Fruit fly (Drosophila melanogaster) whole organism, prepupa: Measurements from ENCODE around the gene Cox17.
A peak's percentile ranks its signal among the peaks of the same experiment; 100 is the strongest.

ENCODE experiments used
- Blimp-1 ChIP-seq: fragments of 200-800 bp; sonication (Bioruptor generic); optimal IDR thresholded peaks from 3 replicates; lab custom pipeline; 2017; ENCODE audit warnings: missing biosample characterization, missing genetic modification characterization, mild to moderate bottlenecking, moderate library complexity, missing genetic modification reagents
- CG10669 ChIP-seq: fragments of 200-800 bp; sonication (Bioruptor generic); optimal IDR thresholded peaks from 3 replicates; lab custom pipeline; 2018; ENCODE audit warnings: missing biosample characterization, mild to moderate bottlenecking, missing genetic modification characterization, moderate library complexity
- CG11294 ChIP-seq: fragments of 200-800 bp; sonication (Bioruptor generic); IDR thresholded peaks from 2 replicates; pipeline ENCODE4 v1.3.6; 2022; ENCODE audit warnings: missing biosample characterization, missing genetic modification characterization
- CG11762 ChIP-seq: fragments of 200-800 bp; sonication (Bioruptor generic); optimal IDR thresholded peaks from 3 replicates; lab custom pipeline; 2016; ENCODE audit warnings: missing biosample characterization, missing genetic modification characterization; ENCODE audit not compliant: insufficient read depth
- CG11902 ChIP-seq: fragments of 200-800 bp; sonication (Bioruptor generic); optimal IDR thresholded peaks from 3 replicates; lab custom pipeline; 2016; ENCODE audit warnings: missing biosample characterization, missing genetic modification characterization
- CG15336 ChIP-seq: fragments of 200-800 bp; sonication (Bioruptor generic); IDR thresholded peaks from 2 replicates; pipeline ENCODE4 v1.3.6; 2022; ENCODE audit warnings: missing biosample characterization, missing genetic modification characterization
- CG1621 ChIP-seq: fragments of 200-800 bp; sonication (Bioruptor generic); optimal IDR thresholded peaks from 3 replicates; lab custom pipeline; 2018; ENCODE audit warnings: missing biosample characterization, mild to moderate bottlenecking, missing genetic modification characterization
- CG16779 ChIP-seq: fragments of 200-800 bp; sonication (Bioruptor generic); optimal IDR thresholded peaks from 3 replicates; lab custom pipeline; 2017; ENCODE audit warnings: missing biosample characterization, mild to moderate bottlenecking, missing genetic modification characterization
- CG3032 ChIP-seq: fragments of 200-800 bp; optimal IDR thresholded peaks from 2 replicates; lab custom pipeline; 2019; ENCODE audit warnings: missing biosample characterization, mild to moderate bottlenecking, missing genetic modification characterization, moderate library complexity
- CG32006 ChIP-seq: fragments of 200-800 bp; sonication (Bioruptor generic); optimal IDR thresholded peaks from 3 replicates; lab custom pipeline; 2017; ENCODE audit warnings: missing biosample characterization, mild to moderate bottlenecking, missing genetic modification characterization
- CG34406 ChIP-seq: fragments of 200-800 bp; sonication (Bioruptor generic); optimal IDR thresholded peaks from 3 replicates; lab custom pipeline; 2016; ENCODE audit warnings: missing biosample characterization, missing genetic modification characterization
- CG3919 ChIP-seq: fragments of 200-800 bp; sonication (Bioruptor generic); optimal IDR thresholded peaks from 3 replicates; lab custom pipeline; 2016; ENCODE audit warnings: missing biosample characterization, missing genetic modification characterization
- CG4318 ChIP-seq: fragments of 200-800 bp; sonication (Bioruptor generic); optimal IDR thresholded peaks from 3 replicates; lab custom pipeline; 2017; ENCODE audit warnings: missing biosample characterization, mild to moderate bottlenecking, missing genetic modification characterization
- CG6163 ChIP-seq: fragments of 200-800 bp; sonication (Bioruptor generic); IDR thresholded peaks from 3 replicates; pipeline ENCODE4 v1.3.6; 2022; ENCODE audit warnings: missing biosample characterization, missing genetic modification characterization
- CG6808 ChIP-seq: fragments of 200-800 bp; sonication (Bioruptor generic); optimal IDR thresholded peaks from 3 replicates; lab custom pipeline; 2017; ENCODE audit warnings: missing biosample characterization, missing genetic modification characterization, mild to moderate bottlenecking, moderate library complexity, missing genetic modification reagents
- CG6854 ChIP-seq: fragments of 200-800 bp; sonication (Bioruptor generic); optimal IDR thresholded peaks from 2 replicates; lab custom pipeline; 2017; ENCODE audit warnings: missing biosample characterization, mild to moderate bottlenecking, missing genetic modification characterization
- CG7368 ChIP-seq: fragments of 200-800 bp; sonication (Bioruptor generic); optimal IDR thresholded peaks from 3 replicates; lab custom pipeline; 2016; ENCODE audit warnings: missing biosample characterization, missing genetic modification characterization
- CG8119 ChIP-seq: fragments of 200-800 bp; sonication (Bioruptor generic); IDR thresholded peaks from 3 replicates; pipeline ENCODE4 v1.3.6; 2022; ENCODE audit warnings: missing biosample characterization, missing genetic modification characterization
- CG8319 ChIP-seq: fragments of 200-800 bp; sonication (Bioruptor generic); optimal IDR thresholded peaks from 3 replicates; lab custom pipeline; 2016; ENCODE audit warnings: missing biosample characterization, missing genetic modification characterization
- CG9139 ChIP-seq: fragments of 200-800 bp; sonication (Bioruptor generic); optimal IDR thresholded peaks from 3 replicates; lab custom pipeline; 2017; ENCODE audit warnings: missing biosample characterization, mild to moderate bottlenecking, missing genetic modification characterization
- Eip78C ChIP-seq: fragments of 200-800 bp; sonication (Bioruptor generic); peaks from one replicate; lab custom pipeline; 2016; ENCODE audit warnings: missing biosample characterization, missing genetic modification characterization
- Eip93F ChIP-seq: fragments of 200-800 bp; sonication (Bioruptor generic); optimal IDR thresholded peaks from 2 replicates; lab custom pipeline; 2016; ENCODE audit warnings: missing biosample characterization, mild to moderate bottlenecking, missing genetic modification characterization
- Ets21C ChIP-seq: fragments of 200-800 bp; sonication (Bioruptor generic); optimal IDR thresholded peaks from 3 replicates; lab custom pipeline; 2016; ENCODE audit warnings: missing biosample characterization, missing genetic modification characterization
- Ets96B ChIP-seq: fragments of 200-800 bp; optimal IDR thresholded peaks from 2 replicates; lab custom pipeline; 2019; ENCODE audit warnings: missing biosample characterization, mild to moderate bottlenecking, missing genetic modification characterization, moderate library complexity
- Gug ChIP-seq: fragments of 200-800 bp; sonication (Bioruptor generic); IDR thresholded peaks from 2 replicates; pipeline ENCODE4 v1.3.6; 2022; ENCODE audit warnings: missing biosample characterization, missing genetic modification characterization
- Hr38 ChIP-seq: sonication (Bioruptor generic); optimal IDR thresholded peaks from 2 replicates; lab custom pipeline; 2016; ENCODE audit warnings: missing biosample characterization, missing genetic modification characterization
- Hr39 ChIP-seq: fragments of 200-800 bp; sonication (Bioruptor generic); optimal IDR thresholded peaks from 2 replicates; lab custom pipeline; 2016; ENCODE audit warnings: missing biosample characterization, missing genetic modification characterization
- Hr4 ChIP-seq: fragments of 200-800 bp; sonication (Bioruptor generic); optimal IDR thresholded peaks from 3 replicates; lab custom pipeline; 2016; ENCODE audit warnings: missing biosample characterization, missing genetic modification characterization
- Lpt ChIP-seq: fragments of 200-800 bp; sonication (Bioruptor generic); optimal IDR thresholded peaks from 3 replicates; lab custom pipeline; 2016; ENCODE audit warnings: missing biosample characterization, missing genetic modification characterization
- Met ChIP-seq: fragments of 200-800 bp; sonication (Bioruptor generic); optimal IDR thresholded peaks from 3 replicates; lab custom pipeline; 2016; ENCODE audit warnings: missing biosample characterization, missing genetic modification characterization
- OdsH ChIP-seq: fragments of 200-800 bp; sonication (Bioruptor generic); optimal IDR thresholded peaks from 3 replicates; lab custom pipeline; 2016; ENCODE audit warnings: missing biosample characterization, missing genetic modification characterization
- Smox ChIP-seq: fragments of 200-800 bp; sonication (Bioruptor generic); optimal IDR thresholded peaks from 3 replicates; lab custom pipeline; 2016; ENCODE audit warnings: missing biosample characterization, missing genetic modification characterization
- Sox102F ChIP-seq: fragments of 200-800 bp; sonication (Bioruptor generic); optimal IDR thresholded peaks from 2 replicates; lab custom pipeline; 2016; ENCODE audit warnings: missing biosample characterization, mild to moderate bottlenecking, missing genetic modification characterization
- Sox14 ChIP-seq: fragments of 200-800 bp; sonication (Bioruptor generic); optimal IDR thresholded peaks from 3 replicates; lab custom pipeline; 2016; ENCODE audit warnings: missing biosample characterization, missing genetic modification characterization
- Sox15 ChIP-seq: fragments of 200-800 bp; sonication (Bioruptor generic); optimal IDR thresholded peaks from 3 replicates; lab custom pipeline; 2016; ENCODE audit warnings: missing biosample characterization, missing genetic modification characterization
- achi ChIP-seq: fragments of 200-800 bp; sonication (Bioruptor generic); optimal IDR thresholded peaks from 3 replicates; lab custom pipeline; 2016; ENCODE audit warnings: missing biosample characterization, missing genetic modification characterization
- cyc ChIP-seq: fragments of 200-800 bp; sonication (Bioruptor generic); optimal IDR thresholded peaks from 3 replicates; lab custom pipeline; 2016; ENCODE audit warnings: missing biosample characterization, missing genetic modification characterization
- dac ChIP-seq: fragments of 200-800 bp; sonication (Bioruptor generic); optimal IDR thresholded peaks from 2 replicates; lab custom pipeline; 2017; ENCODE audit warnings: missing biosample characterization, mild to moderate bottlenecking, missing genetic modification characterization
- eg ChIP-seq: fragments of 200-800 bp; sonication (Bioruptor generic); IDR thresholded peaks from 3 replicates; pipeline ENCODE4 v1.3.6; 2022; ENCODE audit warnings: missing biosample characterization, missing genetic modification characterization
- esn ChIP-seq: fragments of 200-800 bp; sonication (Bioruptor generic); optimal IDR thresholded peaks from 2 replicates; lab custom pipeline; 2016; ENCODE audit warnings: missing biosample characterization, mild to moderate bottlenecking, missing genetic modification characterization, moderate library complexity
- fd59A ChIP-seq: fragments of 200-800 bp; sonication (Bioruptor generic); optimal IDR thresholded peaks from 2 replicates; lab custom pipeline; 2017; ENCODE audit warnings: missing biosample characterization, mild to moderate bottlenecking, missing genetic modification characterization, missing genetic modification reagents
- fd85E ChIP-seq: fragments of 200-800 bp; sonication (Bioruptor generic); optimal IDR thresholded peaks from 3 replicates; lab custom pipeline; 2016; ENCODE audit warnings: missing biosample characterization, missing genetic modification characterization
- lz ChIP-seq: fragments of 200-800 bp; sonication (Bioruptor generic); optimal IDR thresholded peaks from 3 replicates; lab custom pipeline; 2016; ENCODE audit warnings: missing biosample characterization, missing genetic modification characterization
- pdm3 ChIP-seq: fragments of 200-800 bp; sonication (Bioruptor generic); optimal IDR thresholded peaks from 3 replicates; lab custom pipeline; 2016; ENCODE audit warnings: missing biosample characterization, missing genetic modification characterization
- salr ChIP-seq, 2 experiments: fragments of 200-800 bp; sonication (Bioruptor generic); optimal IDR thresholded peaks; 3 replicates each; lab custom pipeline; 2016 to 2018; ENCODE audit warnings: missing biosample characterization in 2 of 2, missing genetic modification characterization in 2 of 2, mild to moderate bottlenecking in 1 of 2
- spab ChIP-seq: fragments of 200-800 bp; sonication (Bioruptor generic); optimal IDR thresholded peaks from 2 replicates; lab custom pipeline; 2017; ENCODE audit warnings: missing biosample characterization, mild to moderate bottlenecking, missing genetic modification characterization, missing genetic modification reagents
- ss ChIP-seq, 2 experiments: fragments of 200-800 bp; sonication (Bioruptor generic); optimal IDR thresholded peaks; 2 replicates in 1 of 2; 3 replicates in 1 of 2; lab custom pipeline; 2017 to 2018; ENCODE audit warnings: mild to moderate bottlenecking in 2 of 2, missing biosample characterization in 2 of 2, missing genetic modification characterization in 2 of 2, moderate library complexity in 1 of 2
- topi ChIP-seq: fragments of 200-800 bp; sonication (Bioruptor generic); optimal IDR thresholded peaks from 3 replicates; lab custom pipeline; 2016; ENCODE audit warnings: missing biosample characterization, missing genetic modification characterization
- vri ChIP-seq: fragments of 200-800 bp; sonication (Bioruptor generic); optimal IDR thresholded peaks from 3 replicates; lab custom pipeline; 2016; ENCODE audit warnings: missing biosample characterization, mild to moderate bottlenecking, missing genetic modification characterization

Gene Cox17

dm6 chrX:15125496-15125895 is 41.0 kb upstream of the Cox17 start, which contains the start of gene drd:
Gene drd, plus strand, starts transcription at chrX:15125753.
- TF ChIP-seq esn (GFP tag; lab: Kevin White, UChicago) = no peak
- TF ChIP-seq CG4318 (GFP tag; lab: Kevin White, UChicago) = no peak
- TF ChIP-seq ss (GFP tag; optimal IDR thresholded peaks at IDR 0.05; lab: Kevin White, UChicago) = no peak
- TF ChIP-seq CG8119 = no peak
- no peak for TF ChIP-seq achi (GFP tag; lab: Kevin White, UChicago)
- TF ChIP-seq fd59A (GFP tag; lab: Kevin White, UChicago) = no peak
- TF ChIP-seq Eip78C (GFP tag; lab: Kevin White, UChicago) = no peak
- no peak for TF ChIP-seq CG1621
- no peak for TF ChIP-seq cyc (GFP tag; lab: Kevin White, UChicago)
- no peak for TF ChIP-seq CG3919 (GFP tag; lab: Kevin White, UChicago)
- TF ChIP-seq CG16779 (tag; lab: Kevin White, UChicago) = no peak
- TF ChIP-seq CG3032 = no peak
- TF ChIP-seq CG11762 (GFP tag; lab: Kevin White, UChicago) = no peak
- no peak for TF ChIP-seq salr (GFP tag; optimal IDR thresholded peaks at IDR 0.05; lab: Kevin White, UChicago)
- no peak for TF ChIP-seq CG11294 (GFP tag; lab: Robert Waterston, UW)

- TF ChIP-seq CG1621 (no peak), CG32006 (GFP tag; lab: Kevin White, UChicago) (peak; percentile 83), pdm3 (GFP tag; lab: Kevin White, UChicago) (no peak), Sox15 (GFP tag; lab: Kevin White, UChicago) (no peak), topi (GFP tag; lab: Kevin White, UChicago) (no peak), spab (no peak), Sox102F (GFP tag; lab: Kevin White, UChicago) (no peak), CG6808 (GFP tag; lab: Kevin White, UChicago) (peak; percentile 27), eg (peak; percentile 64), CG8119 (peak; percentile 59; the same call in 2 of the 3 replicates), CG6163 (GFP tag; lab: Robert Waterston, UW) (peak; percentile 48; the same call in 2 of the 3 replicates), CG11294 (GFP tag; lab: Robert Waterston, UW) (no peak), Blimp-1 (GFP tag; lab: Kevin White, UChicago) (no peak), CG8319 (GFP tag; lab: Kevin White, UChicago) (no peak), CG4318 (GFP tag; lab: Kevin White, UChicago) (peak; percentile 58), salr (GFP tag; optimal IDR thresholded peaks at IDR 0.05; lab: Kevin White, UChicago) (peak in 1 of 2 experiments; percentile 75), Ets21C (GFP tag; lab: Kevin White, UChicago) (no peak), Hr4 (no peak), Hr38 (GFP tag; lab: Kevin White, UChicago) (no peak), CG6854 (GFP tag; lab: Kevin White, UChicago) (no peak), Eip93F (GFP tag; lab: Kevin White, UChicago) (no peak), CG3032 (peak; percentile 49), Hr39 (GFP tag; lab: Kevin White, UChicago) (no peak), CG7368 (GFP tag; lab: Kevin White, UChicago) (no peak), lz (GFP tag; lab: Kevin White, UChicago) (no peak), Met (GFP tag; lab: Kevin White, UChicago) (no peak), CG15336 (GFP tag; lab: Robert Waterston, UW) (peak; percentile 57), CG34406 (no peak), CG16779 (tag; lab: Kevin White, UChicago) (no peak), CG9139 (GFP tag; lab: Kevin White, UChicago) (no peak), Smox (GFP tag; lab: Kevin White, UChicago) (no peak), Ets96B (tag; lab: Kevin White, UChicago) (peak; percentile 35), CG11902 (GFP tag; lab: Kevin White, UChicago) (no peak), dac (GFP tag; lab: Kevin White, UChicago) (no peak), OdsH (peak; percentile 23), fd85E (GFP tag; lab: Kevin White, UChicago) (no peak), vri (GFP tag; lab: Kevin White, UChicago) (no peak), CG10669 (GFP tag; lab: Kevin White, UChicago) (no peak), Sox14 (no peak), Gug (GFP tag; lab: Robert Waterston, UW) (peak; percentile 47; the same call in 1 of the 2 replicates), ss (GFP tag; optimal IDR thresholded peaks at IDR 0.05; lab: Kevin White, UChicago) (peak in 1 of 2 experiments; percentile 18), Lpt (peak; percentile 30)
Observed at dm6 chrX:15123418-15123994, 39.0 kb upstream of the Cox17 start.
